Fruit fly (Drosophila melanogaster) whole organism, embryonic: ENCODE data around the gene bon.

Experiments used
- Bdp1 ChIP-seq: fragments of 200-800 bp; sonication (Bioruptor generic); optimal IDR thresholded peaks from 3 replicates; lab custom pipeline; 2016; ENCODE audit warnings: missing biosample characterization, missing genetic modification characterization
- CG10209 ChIP-seq: fragments of 200-800 bp; sonication (Bioruptor generic); optimal IDR thresholded peaks from 3 replicates; lab custom pipeline; 2017; ENCODE audit warnings: missing biosample characterization, mild to moderate bottlenecking, missing genetic modification characterization, missing genetic modification reagents
- CG10267 ChIP-seq: fragments of 200-800 bp; sonication (Bioruptor generic); optimal IDR thresholded peaks from 2 replicates; lab custom pipeline; 2018; ENCODE audit warnings: missing biosample characterization, mild to moderate bottlenecking, missing genetic modification characterization, moderate library complexity
- CG10366 ChIP-seq: fragments of 200-800 bp; sonication (Bioruptor generic); IDR thresholded peaks from 2 replicates; pipeline ENCODE4 v1.3.6; 2022; ENCODE audit warnings: missing biosample characterization, missing genetic modification characterization
- CG11456 ChIP-seq: fragments of 200-800 bp; sonication (Bioruptor generic); IDR thresholded peaks from 3 replicates; pipeline ENCODE4 v1.3.6; 2022; ENCODE audit warnings: missing biosample characterization, missing genetic modification characterization
- CG12744 ChIP-seq: fragments of 200-800 bp; sonication (Bioruptor generic); optimal IDR thresholded peaks from 2 replicates; lab custom pipeline; 2016; ENCODE audit warnings: missing biosample characterization, missing genetic modification characterization
- CG13894 ChIP-seq: fragments of 200-800 bp; sonication (Bioruptor generic); optimal IDR thresholded peaks from 3 replicates; lab custom pipeline; 2018; ENCODE audit warnings: missing biosample characterization, mild to moderate bottlenecking, missing genetic modification characterization, moderate library complexity
- CG16863 ChIP-seq: fragments of 200-800 bp; sonication (Bioruptor generic); optimal IDR thresholded peaks from 3 replicates; lab custom pipeline; 2016; ENCODE audit warnings: missing biosample characterization, missing genetic modification characterization
- CG17359 ChIP-seq: fragments of 200-800 bp; sonication (Bioruptor generic); optimal IDR thresholded peaks from 3 replicates; lab custom pipeline; 2018; ENCODE audit warnings: missing biosample characterization, mild to moderate bottlenecking, missing genetic modification characterization, moderate library complexity
- CG17912 ChIP-seq: fragments of 200-800 bp; sonication (Bioruptor generic); optimal IDR thresholded peaks from 2 replicates; lab custom pipeline; 2018; ENCODE audit warnings: missing biosample characterization, mild to moderate bottlenecking, missing genetic modification characterization
- CG2129 ChIP-seq: fragments of 200-800 bp; sonication (Bioruptor generic); IDR thresholded peaks from 2 replicates; pipeline ENCODE4 v1.3.6; 2022; ENCODE audit warnings: missing biosample characterization, missing genetic modification characterization; ENCODE audit not compliant: partially characterized antibody
- CG31365 ChIP-seq: fragments of 200-800 bp; sonication (Bioruptor generic); optimal IDR thresholded peaks from 2 replicates; lab custom pipeline; 2018; ENCODE audit warnings: missing biosample characterization, mild to moderate bottlenecking, missing genetic modification characterization
- CG8478 ChIP-seq: fragments of >200 bp; optimal IDR thresholded peaks from 2 replicates; lab custom pipeline; 2018
- CG9215 ChIP-seq: fragments of 200-800 bp; sonication (Bioruptor generic); IDR thresholded peaks from 2 replicates; pipeline ENCODE4 v1.3.6; 2022; ENCODE audit warnings: missing biosample characterization, missing genetic modification characterization
- CG9609 ChIP-seq: fragments of 200-800 bp; sonication (Bioruptor generic); optimal IDR thresholded peaks from 3 replicates; lab custom pipeline; 2016; ENCODE audit warnings: missing biosample characterization, missing genetic modification characterization
- CG9797 ChIP-seq: fragments of 200-800 bp; sonication (Bioruptor generic); optimal IDR thresholded peaks from 3 replicates; lab custom pipeline; 2018; ENCODE audit warnings: missing biosample characterization, mild to moderate bottlenecking, missing genetic modification characterization
- Dref ChIP-seq: fragments of 200-800 bp; sonication (Bioruptor generic); IDR thresholded peaks from 2 replicates; pipeline ENCODE4 v1.3.6; 2022; ENCODE audit warnings: missing biosample characterization, missing genetic modification characterization
- Ets65A ChIP-seq: fragments of 200-800 bp; sonication (Bioruptor generic); peaks from one replicate; lab custom pipeline; 2016; ENCODE audit warnings: missing biosample characterization, missing genetic modification characterization
- Ets97D ChIP-seq: fragments of 200-800 bp; sonication (Bioruptor generic); optimal IDR thresholded peaks from 3 replicates; lab custom pipeline; 2016; ENCODE audit warnings: missing biosample characterization, missing genetic modification characterization
- Fer1 ChIP-seq: fragments of 200-800 bp; sonication (Bioruptor generic); optimal IDR thresholded peaks from 2 replicates; lab custom pipeline; 2017; ENCODE audit warnings: missing biosample characterization, mild to moderate bottlenecking, missing genetic modification characterization
- HmgD ChIP-seq: fragments of 200-800 bp; sonication (Bioruptor generic); optimal IDR thresholded peaks from 3 replicates; lab custom pipeline; 2016; ENCODE audit warnings: missing biosample characterization, missing genetic modification characterization
- Lpt ChIP-seq: fragments of >200 bp; optimal IDR thresholded peaks from 2 replicates; lab custom pipeline; 2018; ENCODE audit warnings: missing biosample characterization, missing genetic modification characterization
- MESR4 ChIP-seq: fragments of 200-800 bp; sonication (Bioruptor generic); optimal IDR thresholded peaks from 2 replicates; lab custom pipeline; 2018; ENCODE audit warnings: missing biosample characterization, mild to moderate bottlenecking, missing genetic modification characterization, moderate library complexity
- Mes4 ChIP-seq: fragments of 200-800 bp; sonication (Bioruptor generic); optimal IDR thresholded peaks from 2 replicates; lab custom pipeline; 2016; ENCODE audit warnings: missing biosample characterization, missing genetic modification characterization
- Pdp1 ChIP-seq, 2 experiments: fragments of 200-800 bp; sonication (Bioruptor generic); optimal IDR thresholded peaks; 3 replicates each; lab custom pipeline; 2016; ENCODE audit warnings: missing biosample characterization in 2 of 2, missing genetic modification characterization in 2 of 2, mild to moderate bottlenecking in 1 of 2, moderate library complexity in 1 of 2
- Sry-δ ChIP-seq: fragments of 200-800 bp; sonication (Bioruptor generic); optimal IDR thresholded peaks from 2 replicates; lab custom pipeline; 2016; ENCODE audit warnings: missing biosample characterization, missing genetic modification characterization
- TFAM ChIP-seq: fragments of 200-800 bp; sonication (Bioruptor generic); optimal IDR thresholded peaks from 2 replicates; lab custom pipeline; 2017; ENCODE audit warnings: missing biosample characterization, missing genetic modification characterization, inconsistent platforms
- aop ChIP-seq: fragments of 200-800 bp; sonication (Bioruptor generic); IDR thresholded peaks from 2 replicates; pipeline ENCODE4 v1.3.6; 2022; ENCODE audit warnings: missing biosample characterization, missing genetic modification characterization
- bab2 ChIP-seq: fragments of 200-800 bp; sonication (Bioruptor generic); optimal IDR thresholded peaks from 2 replicates; lab custom pipeline; 2016; ENCODE audit warnings: missing biosample characterization, missing genetic modification characterization
- bbx ChIP-seq: fragments of 200-800 bp; sonication (Bioruptor generic); IDR thresholded peaks from 2 replicates; pipeline ENCODE4 v1.3.6; 2022; ENCODE audit warnings: missing biosample characterization, missing genetic modification characterization; ENCODE audit not compliant: partially characterized antibody
- cad ChIP-seq: fragments of >200 bp; optimal IDR thresholded peaks from 2 replicates; lab custom pipeline; 2017; ENCODE audit warnings: missing biosample characterization, missing genetic modification characterization
- cato ChIP-seq: fragments of 200-800 bp; sonication (Bioruptor generic); optimal IDR thresholded peaks from 2 replicates; lab custom pipeline; 2016; ENCODE audit warnings: missing biosample characterization, missing genetic modification characterization, borderline replicate concordance
- eyg ChIP-seq: fragments of 200-800 bp; sonication (Bioruptor generic); optimal IDR thresholded peaks from 3 replicates; lab custom pipeline; 2016; ENCODE audit warnings: missing biosample characterization, missing genetic modification characterization
- fd102C ChIP-seq: fragments of 200-800 bp; sonication (Bioruptor generic); optimal IDR thresholded peaks from 2 replicates; lab custom pipeline; 2018; ENCODE audit warnings: missing biosample characterization, mild to moderate bottlenecking, missing genetic modification characterization, moderate library complexity
- gcm ChIP-seq: fragments of 200-800 bp; sonication (Bioruptor generic); optimal IDR thresholded peaks from 2 replicates; lab custom pipeline; 2019; ENCODE audit warnings: missing biosample characterization, mild to moderate bottlenecking, missing genetic modification characterization, moderate library complexity
- hkb ChIP-seq, 2 experiments: fragments of 200-800 bp in 1 of 2; fragments of >200 bp in 1 of 2; sonication (Bioruptor generic) in 1 of 2; IDR thresholded peaks in 1 of 2; optimal IDR thresholded peaks in 1 of 2; 2 replicates each; pipeline versions ENCODE4 v1.3.6 to Lab custom; 2017 to 2022; ENCODE audit warnings: missing biosample characterization in 1 of 2, missing genetic modification characterization in 1 of 2
- jigr1 ChIP-seq: fragments of 200-800 bp; sonication (Bioruptor generic); IDR thresholded peaks from 3 replicates; pipeline ENCODE4 v1.3.6; 2022; ENCODE audit warnings: missing biosample characterization, missing genetic modification characterization
- jumu ChIP-seq: fragments of 200-800 bp; sonication (Bioruptor generic); optimal IDR thresholded peaks from 3 replicates; lab custom pipeline; 2016; ENCODE audit warnings: missing biosample characterization, missing genetic modification characterization
- ken ChIP-seq: fragments of 200-800 bp; sonication (Bioruptor generic); IDR thresholded peaks from 3 replicates; pipeline ENCODE4 v1.3.6; 2022; ENCODE audit warnings: missing biosample characterization, missing genetic modification characterization
- mld ChIP-seq: fragments of 200-800 bp; sonication (Bioruptor generic); IDR thresholded peaks from 3 replicates; pipeline ENCODE4 v1.3.6; 2022; ENCODE audit warnings: missing biosample characterization, missing genetic modification characterization; ENCODE audit not compliant: partially characterized antibody
- nom ChIP-seq: fragments of 200-800 bp; sonication (Bioruptor generic); optimal IDR thresholded peaks from 2 replicates; lab custom pipeline; 2017; ENCODE audit warnings: missing biosample characterization, missing genetic modification characterization, mild to moderate bottlenecking, moderate library complexity, missing genetic modification reagents
- pzg ChIP-seq: fragments of 200-800 bp; sonication (Bioruptor generic); optimal IDR thresholded peaks from 3 replicates; lab custom pipeline; 2018; ENCODE audit warnings: missing biosample characterization, mild to moderate bottlenecking, missing genetic modification characterization, moderate library complexity
- sens ChIP-seq: fragments of 200-800 bp; sonication (Bioruptor generic); peaks from one replicate; lab custom pipeline; 2016; ENCODE audit warnings: missing biosample characterization, missing genetic modification characterization
- stwl ChIP-seq: fragments of 200-800 bp; sonication (Bioruptor generic); optimal IDR thresholded peaks from 3 replicates; lab custom pipeline; 2018; ENCODE audit warnings: missing biosample characterization, mild to moderate bottlenecking, missing genetic modification characterization, moderate library complexity
- sug ChIP-seq: fragments of 200-800 bp; optimal IDR thresholded peaks from 2 replicates; lab custom pipeline; 2019; ENCODE audit warnings: missing biosample characterization, mild to moderate bottlenecking, missing genetic modification characterization, moderate library complexity
- tio ChIP-seq: fragments of 200-800 bp; sonication (Bioruptor generic); optimal IDR thresholded peaks from 2 replicates; lab custom pipeline; 2017; ENCODE audit warnings: missing biosample characterization, missing genetic modification characterization, inconsistent platforms
- twi ChIP-seq: fragments of 200-800 bp; optimal IDR thresholded peaks from 2 replicates; lab custom pipeline; 2019; ENCODE audit warnings: missing biosample characterization, mild to moderate bottlenecking, missing genetic modification characterization, moderate library complexity
- vvl ChIP-seq: fragments of 200-800 bp; sonication (Bioruptor generic); IDR thresholded peaks from 2 replicates; pipeline ENCODE4 v1.3.6; 2022; ENCODE audit warnings: missing biosample characterization, missing genetic modification characterization

The bon gene

dm6 chr3R:20585566-20585965 lies 7.4 kb upstream of the bon start, which contains the start of gene CG16953 (continued):
- TF ChIP-seq TFAM (GFP tag; lab: Kevin White, UChicago) (no peak), sens (GFP tag; lab: Kevin White, UChicago) (no peak), cato (GFP tag; lab: Kevin White, UChicago) (no peak), Mes4 (no peak), Dref (no peak), Fer1 (GFP tag; lab: Kevin White, UChicago) (peak; percentile 4), Pdp1 (GFP tag; optimal IDR thresholded peaks at IDR 0.05; lab: Kevin White, UChicago) (peak in 1 of 2 experiments; percentile 75), bbx (peak; percentile 32; the same call in 1 of the 2 replicates), CG9215 (GFP tag; lab: Robert Waterston, UW) (no peak), CG10267 (tag; lab: Kevin White, UChicago) (peak; percentile 30), MESR4 (peak; percentile 89), cad (GFP tag; lab: Kevin White, UChicago) (no peak), CG17912 (GFP tag; lab: Kevin White, UChicago) (no peak), nom (peak; percentile 10), Sry-δ (GFP tag; lab: Kevin White, UChicago) (peak; percentile 21), CG9797 (GFP tag; lab: Kevin White, UChicago) (peak; percentile 79), mld (GFP tag; lab: Robert Waterston, UW) (no peak), vvl (GFP tag; lab: Robert Waterston, UW) (no peak), Ets65A (GFP tag; lab: Kevin White, UChicago) (no peak), hkb (optimal IDR thresholded peaks at IDR 0.05; lab: Kevin White, UChicago) (no peak), hkb (GFP tag; IDR thresholded peaks at IDR 0.05; lab: Robert Waterston, UW) (no peak), Ets97D (GFP tag; lab: Kevin White, UChicago) (peak; percentile 38)

- TF ChIP-seq tio (GFP tag; lab: Kevin White, UChicago) (no peak), CG10209 (GFP tag; lab: Kevin White, UChicago) (no peak), CG8478 (peak; percentile 57), Ets65A (GFP tag; lab: Kevin White, UChicago) (peak; percentile 55), aop (no peak), CG2129 (no peak)
- TF ChIP-seq, all 482 proteins: peak for 2
These were observed 6.5 kb upstream of the bon start for dm6 chr3R:20586409-20586808.

- TF ChIP-seq sug (tag; lab: Kevin White, UChicago) (peak; percentile 23), CG10366 (GFP tag; lab: Robert Waterston, UW) (peak; percentile 49; the same call in 1 of the 2 replicates), CG9609 (GFP tag; lab: Kevin White, UChicago) (peak; percentile 27), CG12744 (GFP tag; lab: Kevin White, UChicago) (no peak), CG11456 (GFP tag; lab: Robert Waterston, UW) (peak; percentile 42; the same call in 1 of the 3 replicates), ken (GFP tag; lab: Robert Waterston, UW) (0 out of 3 replicates have a peak, but pooled peaks have one; percentile 49), jumu (GFP tag; lab: Kevin White, UChicago) (peak; percentile 30), Bdp1 (peak; percentile 44), CG31365 (tag; lab: Kevin White, UChicago) (peak; percentile 24), CG16863 (GFP tag; lab: Kevin White, UChicago) (peak; percentile 80), CG13894 (tag; lab: Kevin White, UChicago) (no peak), stwl (tag; lab: Kevin White, UChicago) (no peak), twi (tag; lab: Kevin White, UChicago) (peak; percentile 27), jigr1 (GFP tag; lab: Robert Waterston, UW) (peak; percentile 55; the same call in 2 of the 3 replicates), pzg (GFP tag; lab: Kevin White, UChicago) (peak; percentile 44), bab2 (GFP tag; lab: Kevin White, UChicago) (peak; percentile 76), fd102C (GFP tag; lab: Kevin White, UChicago) (no peak), gcm (GFP tag; lab: Kevin White, UChicago) (peak; percentile 86), HmgD (no peak), CG17359 (peak; percentile 85), eyg (GFP tag; lab: Kevin White, UChicago) (no peak), Lpt (GFP tag; lab: Kevin White, UChicago) (no peak)
These were observed 5.1 kb upstream of the bon start, which contains the start of gene Septin2 for dm6 chr3R:20587630-20588479. Gene Septin2, minus strand, starts transcription at chr3R:20588356.
